Worm (Caenorhabditis elegans) whole organism, L2 larva: ENCODE measurements around the gene F44B9.10.

ENCODE experiments used
- F13H6.1 ChIP-seq: sonication (generic microtip); optimal IDR thresholded peaks from 2 replicates; lab custom pipeline; 2016; ENCODE audit warnings: missing genetic modification characterization, missing compliant biosample characterization
- R02D3.7 ChIP-seq: fragments of 150-350 bp; optimal IDR thresholded peaks from 2 replicates; lab custom pipeline; 2014; ENCODE audit warnings: missing biosample characterization, missing genetic modification characterization
- Y55F3AM.14 ChIP-seq: fragments of 200-800 bp; sonication (Bioruptor generic); optimal IDR thresholded peaks from 2 replicates; lab custom pipeline; 2018; ENCODE audit warnings: mild to moderate bottlenecking, missing genetic modification characterization, missing compliant biosample characterization
- ZK546.5 ChIP-seq: sonication (generic microtip); optimal IDR thresholded peaks from 2 replicates; lab custom pipeline; 2017; ENCODE audit warnings: missing biosample characterization, missing genetic modification characterization
- alr-1 ChIP-seq: fragments of 150-350 bp; optimal IDR thresholded peaks from 2 replicates; lab custom pipeline; 2014; ENCODE audit warnings: missing biosample characterization, missing genetic modification characterization
- aly-2 ChIP-seq: fragments of 150-350 bp; optimal IDR thresholded peaks from 2 replicates; lab custom pipeline; 2014; ENCODE audit warnings: missing biosample characterization, missing genetic modification characterization
- ama-1 ChIP-seq: fragments of 150-350 bp; optimal IDR thresholded peaks from 2 replicates; lab custom pipeline; 2018; ENCODE audit warnings: inconsistent platforms
- blmp-1 ChIP-seq: sonication (generic microtip); optimal IDR thresholded peaks from 2 replicates; lab custom pipeline; 2017; ENCODE audit warnings: missing genetic modification characterization, mild to moderate bottlenecking, missing compliant biosample characterization, antibody characterized with exemption, moderate library complexity; ENCODE audit not compliant: insufficient read depth
- ceh-16 ChIP-seq: fragments of 150-350 bp; optimal IDR thresholded peaks from 2 replicates; lab custom pipeline; 2014; ENCODE audit warnings: missing biosample characterization, missing genetic modification characterization
- ceh-82 ChIP-seq: fragments of 150-350 bp; optimal IDR thresholded peaks from 2 replicates; lab custom pipeline; 2014; ENCODE audit warnings: missing biosample characterization, missing genetic modification characterization
- crh-2 ChIP-seq: sonication (generic microtip); optimal IDR thresholded peaks from 2 replicates; lab custom pipeline; 2017; ENCODE audit warnings: missing biosample characterization, missing genetic modification characterization
- dmd-4 ChIP-seq: sonication (generic microtip); optimal IDR thresholded peaks from 2 replicates; lab custom pipeline; 2017; ENCODE audit warnings: missing biosample characterization, missing genetic modification characterization
- egl-27 ChIP-seq: sonication (generic microtip); optimal IDR thresholded peaks from 3 replicates; lab custom pipeline; 2017; ENCODE audit warnings: missing biosample characterization, missing genetic modification reagents, missing genetic modification characterization
- elt-1 ChIP-seq: fragments of 150-350 bp; optimal IDR thresholded peaks from 2 replicates; lab custom pipeline; 2014; ENCODE audit warnings: missing biosample characterization, missing genetic modification characterization
- fos-1 ChIP-seq: fragments of 150-350 bp; optimal IDR thresholded peaks from 2 replicates; lab custom pipeline; 2014; ENCODE audit warnings: missing biosample characterization, missing genetic modification characterization
- lin-11 ChIP-seq: fragments of 150-350 bp; sonication (generic microtip); optimal IDR thresholded peaks from 2 replicates; lab custom pipeline; 2014; ENCODE audit warnings: missing biosample characterization, missing genetic modification characterization, inconsistent platforms, mixed read lengths
- lin-13 ChIP-seq: fragments of 150-350 bp; optimal IDR thresholded peaks from 2 replicates; lab custom pipeline; 2014; ENCODE audit warnings: missing biosample characterization, missing genetic modification reagents, missing genetic modification characterization
- lin-39 ChIP-seq: fragments of 150-350 bp; optimal IDR thresholded peaks from 2 replicates; lab custom pipeline; 2014; ENCODE audit warnings: missing biosample characterization, missing genetic modification reagents, missing genetic modification characterization
- lsy-2 ChIP-seq, 2 experiments: fragments of 150-350 bp in 1 of 2; sonication (generic microtip) in 1 of 2; optimal IDR thresholded peaks; 2 replicates each; lab custom pipeline; 2014 to 2017; ENCODE audit warnings: missing biosample characterization in 2 of 2, missing genetic modification characterization in 2 of 2
- mab-5 ChIP-seq: fragments of 150-350 bp; optimal IDR thresholded peaks from 2 replicates; lab custom pipeline; 2014; ENCODE audit warnings: missing biosample characterization, missing genetic modification characterization
- mbf-1 ChIP-seq: sonication (generic microtip); optimal IDR thresholded peaks from 2 replicates; lab custom pipeline; 2017; ENCODE audit warnings: missing biosample characterization, missing genetic modification characterization
- mdl-1 ChIP-seq, 2 experiments: fragments of 150-350 bp in 1 of 2; sonication (generic microtip) in 1 of 2; optimal IDR thresholded peaks; 2 replicates each; lab custom pipeline; 2017; ENCODE audit warnings: missing biosample characterization in 2 of 2, missing genetic modification characterization in 2 of 2
- nhr-10 ChIP-seq: sonication (generic microtip); optimal IDR thresholded peaks from 2 replicates; lab custom pipeline; 2017; ENCODE audit warnings: missing biosample characterization, missing genetic modification characterization
- nhr-11 ChIP-seq: fragments of 150-350 bp; optimal IDR thresholded peaks from 2 replicates; lab custom pipeline; 2014; ENCODE audit warnings: missing biosample characterization, missing genetic modification characterization
- nhr-12 ChIP-seq: fragments of 150-350 bp; optimal IDR thresholded peaks from 2 replicates; lab custom pipeline; 2014; ENCODE audit warnings: missing biosample characterization, missing genetic modification characterization
- nhr-129 ChIP-seq: fragments of 150-350 bp; optimal IDR thresholded peaks from 2 replicates; lab custom pipeline; 2014; ENCODE audit warnings: missing biosample characterization, missing genetic modification characterization
- nhr-23 ChIP-seq: fragments of 150-350 bp; optimal IDR thresholded peaks from 2 replicates; lab custom pipeline; 2014; ENCODE audit warnings: missing biosample characterization, missing genetic modification reagents, missing genetic modification characterization
- nhr-25 ChIP-seq: fragments of 150-350 bp; sonication (generic microtip); optimal IDR thresholded peaks from 3 replicates; lab custom pipeline; 2014; ENCODE audit warnings: missing biosample characterization, missing genetic modification characterization
- nhr-6 ChIP-seq: fragments of 150-350 bp; optimal IDR thresholded peaks from 2 replicates; lab custom pipeline; 2014; ENCODE audit warnings: missing biosample characterization, missing genetic modification characterization
- nhr-77 ChIP-seq: fragments of 150-350 bp; optimal IDR thresholded peaks from 2 replicates; lab custom pipeline; 2014; ENCODE audit warnings: missing biosample characterization, missing genetic modification characterization
- peb-1 ChIP-seq: fragments of 150-350 bp; optimal IDR thresholded peaks from 2 replicates; lab custom pipeline; 2014; ENCODE audit warnings: missing biosample characterization, missing genetic modification characterization
- skn-1 ChIP-seq: sonication (generic microtip); optimal IDR thresholded peaks from 2 replicates; lab custom pipeline; 2017; ENCODE audit warnings: missing biosample characterization, missing genetic modification characterization
- sma-3 ChIP-seq: sonication (generic microtip); optimal IDR thresholded peaks from 2 replicates; lab custom pipeline; 2016; ENCODE audit warnings: missing genetic modification reagents, missing genetic modification characterization, missing compliant biosample characterization
- sma-9 ChIP-seq, 2 experiments: fragments of 150-350 bp in 1 of 2; sonication (generic microtip) in 1 of 2; optimal IDR thresholded peaks; 2 replicates each; lab custom pipeline; 2014 to 2016; ENCODE audit warnings: missing genetic modification characterization in 2 of 2, mild to moderate bottlenecking in 1 of 2, missing biosample characterization in 1 of 2, missing compliant biosample characterization in 1 of 2, missing genetic modification reagents in 1 of 2, moderate library complexity in 1 of 2
- unc-39 ChIP-seq: fragments of 150-350 bp; optimal IDR thresholded peaks from 2 replicates; lab custom pipeline; 2014; ENCODE audit warnings: missing biosample characterization, missing genetic modification characterization
- unc-55 ChIP-seq: fragments of 150-350 bp; sonication (generic microtip); optimal IDR thresholded peaks from 3 replicates; lab custom pipeline; 2014; ENCODE audit warnings: missing biosample characterization, missing genetic modification reagents, missing genetic modification characterization
- unc-62 ChIP-seq: fragments of 150-350 bp; optimal IDR thresholded peaks from 2 replicates; lab custom pipeline; 2014; ENCODE audit warnings: missing biosample characterization, missing genetic modification reagents, missing genetic modification characterization
- zag-1 ChIP-seq: fragments of 150-350 bp; optimal IDR thresholded peaks from 2 replicates; lab custom pipeline; 2014; ENCODE audit warnings: missing biosample characterization, missing genetic modification characterization
- ztf-1 ChIP-seq: fragments of 200-800 bp; sonication (Bioruptor generic); conservative IDR thresholded peaks from 2 replicates; pipeline ENCODE4 v1.3.6; 2022; ENCODE audit warnings: missing genetic modification characterization, missing compliant biosample characterization
- ztf-11 ChIP-seq: sonication (generic microtip); optimal IDR thresholded peaks from 2 replicates; lab custom pipeline; 2017; ENCODE audit warnings: missing biosample characterization, missing genetic modification characterization
- ztf-4 ChIP-seq: fragments of 150-350 bp; optimal IDR thresholded peaks from 2 replicates; lab custom pipeline; 2014; ENCODE audit warnings: missing biosample characterization, missing genetic modification characterization

The F44B9.10 gene

DNA sequence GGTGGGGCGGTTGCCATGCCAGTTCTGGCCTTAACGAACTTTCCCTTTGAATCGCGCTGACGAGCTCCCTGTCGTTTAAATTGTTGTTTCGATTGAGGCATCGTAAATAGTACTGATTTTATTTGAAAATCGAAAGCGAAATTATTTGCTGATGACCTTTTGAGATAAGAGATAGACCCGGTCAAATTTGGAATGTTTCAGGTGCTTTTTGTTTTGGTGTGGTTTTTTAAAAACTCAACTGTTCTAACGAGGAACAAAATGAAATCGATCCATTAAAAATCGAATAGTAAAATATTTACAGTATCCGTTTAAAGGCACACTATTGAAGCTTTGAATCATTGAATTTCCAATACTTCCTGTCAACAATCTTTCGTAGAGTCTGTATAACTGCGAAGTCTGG lies 9.3 kb upstream of the F44B9.10 start, which contains the start of gene K12H4.6:
Gene K12H4.6, minus strand, starts transcription at position 101 of the 400 bp plus-strand sequence.
- TF ChIP-seq ceh-82 = no peak
- no peak for TF ChIP-seq fos-1 (tag; lab: Kevin White, UChicago)
- TF ChIP-seq sma-9 (GFP tag; optimal IDR thresholded peaks at IDR 0.05; lab: Kevin White, UChicago) = no peak
- no peak for TF ChIP-seq sma-9 (tag; optimal IDR thresholded peaks at IDR 0.05; lab: Kevin White, UChicago)
- TF ChIP-seq nhr-77 (tag; lab: Kevin White, UChicago) = no peak
- no peak for TF ChIP-seq ztf-4
- no peak for TF ChIP-seq ztf-11 (tag; lab: Kevin White, UChicago)
- TF ChIP-seq nhr-11 = no peak
- TF ChIP-seq F13H6.1 (tag; lab: Kevin White, UChicago) = no peak
- no peak for TF ChIP-seq unc-55 (GFP tag; lab: Kevin White, UChicago)
- TF ChIP-seq zag-1 (tag; lab: Kevin White, UChicago) = no peak
- TF ChIP-seq nhr-6 (tag; lab: Kevin White, UChicago) = no peak
- TF ChIP-seq sma-3 (GFP tag; lab: Kevin White, UChicago) = no peak
- no peak for TF ChIP-seq peb-1
- no peak for TF ChIP-seq lin-11 (tag; lab: Kevin White, UChicago)
- TF ChIP-seq ztf-1 (GFP tag; lab: Robert Waterston, UW) = no peak
- TF ChIP-seq lin-13 = no peak
- no peak for TF ChIP-seq skn-1
- no peak for TF ChIP-seq mdl-1 (tag; optimal IDR thresholded peaks at IDR 0.05; lab: Kevin White, UChicago)
- no peak for TF ChIP-seq ama-1 (lab: Kevin White, UChicago)
- TF ChIP-seq alr-1 = no peak

DNA sequence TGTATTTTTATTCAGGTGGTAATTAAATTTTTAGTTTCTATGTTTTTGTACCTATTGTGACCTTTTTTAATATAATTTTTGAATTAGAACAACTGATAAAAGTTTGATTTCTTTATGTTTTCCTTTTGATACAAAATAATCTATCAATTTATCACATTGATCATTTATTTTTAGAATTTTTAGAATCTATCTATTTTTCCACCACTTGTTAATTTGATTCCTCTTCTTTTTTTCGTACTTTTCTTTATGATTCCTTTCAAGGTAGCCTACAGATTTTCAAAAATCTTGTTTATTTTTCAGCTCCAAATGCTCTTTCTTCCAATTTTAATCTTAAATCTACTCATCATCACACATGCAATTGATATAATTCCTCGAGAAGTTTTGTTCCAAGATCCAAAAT lies 4.5 kb upstream of the F44B9.10 start, which contains the start of gene dpf-6:
Gene dpf-6, plus strand, starts transcription at position 301 of the 400 bp plus-strand sequence.
- TF ChIP-seq mab-5 (tag; lab: Kevin White, UChicago) (no peak), nhr-12 (tag; lab: Kevin White, UChicago) (no peak), lin-13 (no peak), dmd-4 (tag; lab: Kevin White, UChicago) (no peak)

- TF ChIP-seq egl-27 (no peak), blmp-1 (tag; lab: Kevin White, UChicago) (peak; percentile 2), nhr-10 (no peak), sma-9 (GFP tag; optimal IDR thresholded peaks at IDR 0.05; lab: Kevin White, UChicago) (peak; percentile 58), sma-9 (tag; optimal IDR thresholded peaks at IDR 0.05; lab: Kevin White, UChicago) (no peak)
- TF ChIP-seq, all 48 proteins: peak for 2
These were observed 3.1 kb upstream of the F44B9.10 start for ce11 chrIII:8036497-8036896.

DNA sequence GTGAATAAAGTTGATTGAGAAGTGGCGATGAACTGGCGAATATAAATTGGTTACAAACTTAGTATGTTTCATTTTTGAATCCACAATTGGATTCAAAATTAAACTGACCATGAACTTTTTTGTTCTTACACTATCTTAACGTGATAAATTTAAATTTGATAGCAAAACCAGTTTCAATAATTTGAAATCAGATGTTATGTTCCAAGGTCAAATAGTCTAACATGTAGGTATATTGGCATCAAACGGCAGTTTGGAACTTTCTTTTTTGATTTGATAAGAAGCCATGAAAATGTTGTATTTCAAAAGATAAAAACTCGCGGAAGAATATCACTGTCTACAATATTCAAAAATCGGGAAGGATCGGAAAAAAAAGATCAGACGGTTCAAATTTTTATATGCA lies 2.6 kb upstream of the F44B9.10 start:
- TF ChIP-seq Y55F3AM.14 (no peak), sma-9 (GFP tag; optimal IDR thresholded peaks at IDR 0.05; lab: Kevin White, UChicago) (peak; percentile 19), sma-9 (tag; optimal IDR thresholded peaks at IDR 0.05; lab: Kevin White, UChicago) (no peak), nhr-25 (tag; lab: Kevin White, UChicago) (peak; percentile 26)

ce11 chrIII:8030963-8031362 lies 2.5 kb downstream of the F44B9.10 start, which contains the start of gene F44B9.9:
TSS of gene F44B9.9 (minus strand) at chrIII:8031063.
- no peak for TF ChIP-seq mbf-1 (tag; lab: Kevin White, UChicago)
- TF ChIP-seq egl-27 = no peak
- TF ChIP-seq lsy-2 (tag; optimal IDR thresholded peaks at IDR 0.05; lab: Kevin White, UChicago) = no peak
- no peak for TF ChIP-seq unc-62
- TF ChIP-seq Y55F3AM.14 = no peak
- TF ChIP-seq skn-1 = no peak

- TF ChIP-seq ceh-16 (tag; lab: Kevin White, UChicago) (no peak), fos-1 (tag; lab: Kevin White, UChicago) (peak; percentile 38), ztf-1 (GFP tag; lab: Robert Waterston, UW) (no peak), nhr-23 (tag; lab: Kevin White, UChicago) (no peak), elt-1 (tag; lab: Kevin White, UChicago) (no peak), skn-1 (no peak), nhr-77 (tag; lab: Kevin White, UChicago) (no peak), Y55F3AM.14 (no peak), ztf-4 (no peak), aly-2 (tag; lab: Kevin White, UChicago) (no peak), ZK546.5 (tag; lab: Kevin White, UChicago) (no peak), egl-27 (no peak), nhr-25 (tag; lab: Kevin White, UChicago) (peak; percentile 75), nhr-11 (no peak), blmp-1 (tag; lab: Kevin White, UChicago) (peak; percentile 23), nhr-12 (tag; lab: Kevin White, UChicago) (no peak), unc-39 (tag; lab: Kevin White, UChicago) (no peak), nhr-6 (tag; lab: Kevin White, UChicago) (no peak), R02D3.7 (tag; lab: Kevin White, UChicago) (no peak), nhr-10 (no peak), ztf-11 (tag; lab: Kevin White, UChicago) (no peak), dmd-4 (tag; lab: Kevin White, UChicago) (no peak), lin-39 (tag; lab: Kevin White, UChicago) (no peak), ceh-82 (no peak), lin-13 (peak; percentile 63), sma-3 (GFP tag; lab: Kevin White, UChicago) (peak; percentile 57), unc-55 (GFP tag; lab: Kevin White, UChicago) (peak; percentile 72), crh-2 (tag; lab: Kevin White, UChicago) (peak; percentile 81), nhr-129 (tag; lab: Kevin White, UChicago) (no peak)
These were observed 3.9 kb downstream of the F44B9.10 start, which contains the start of gene F44B9.8 for ce11 chrIII:8029487-8029886. TSS of gene F44B9.8 (minus strand) at chrIII:8029649.
